Worm (Caenorhabditis elegans): ENCODE measurements around the gene btb-5.

ce11 chrIII:84372-84771 lies 23.4 kb upstream of the btb-5 start:
- no peak for TF ChIP-seq ceh-16 (tag; optimal IDR thresholded peaks at IDR 0.05)
- no peak for TF ChIP-seq aly-2 (tag; optimal IDR thresholded peaks at IDR 0.05)
- TF ChIP-seq nhr-11 (tag; optimal IDR thresholded peaks at IDR 0.05), result no peak
- TF ChIP-seq dmd-4 (tag; optimal IDR thresholded peaks at IDR 0.05), result no peak
- no peak for TF ChIP-seq elt-3 (tag; optimal IDR thresholded peaks at IDR 0.05)
- TF ChIP-seq ZK546.5 (tag; optimal IDR thresholded peaks at IDR 0.05), result no peak
- TF ChIP-seq mdl-1 (tag; optimal IDR thresholded peaks at IDR 0.05), result no peak
- no peak for TF ChIP-seq zag-1 (tag; optimal IDR thresholded peaks at IDR 0.05)
- no peak for TF ChIP-seq ceh-82 (tag; optimal IDR thresholded peaks at IDR 0.05)
- TF ChIP-seq lin-13 (GFP tag; optimal IDR thresholded peaks at IDR 0.05), result no peak
- TF ChIP-seq ztf-4 (tag; optimal IDR thresholded peaks at IDR 0.05), result no peak
- TF ChIP-seq unc-62 (GFP tag; optimal IDR thresholded peaks at IDR 0.05), result no peak
- no peak for TF ChIP-seq nhr-21 (tag; optimal IDR thresholded peaks at IDR 0.05)

Data from whole organism, L2 larva.